Worm (Caenorhabditis elegans) whole organism, late embryonic: ENCODE results near the gene obr-2.

Experiments
- C38D4.7 ChIP-seq: fragments of 200-800 bp; sonication (Bioruptor generic); optimal IDR thresholded peaks from 2 replicates; lab custom pipeline; 2018; ENCODE audit warnings: mild to moderate bottlenecking, missing genetic modification characterization, moderate library complexity, missing compliant biosample characterization
- K02D7.2 ChIP-seq: sonication (generic microtip); optimal IDR thresholded peaks from 2 replicates; lab custom pipeline; 2017; ENCODE audit warnings: mild to moderate bottlenecking, missing genetic modification characterization, missing compliant biosample characterization
- K09A11.1 ChIP-seq: sonication (generic microtip); optimal IDR thresholded peaks from 2 replicates; lab custom pipeline; 2017; ENCODE audit warnings: antibody characterized with exemption, mild to moderate bottlenecking, missing genetic modification characterization, missing compliant biosample characterization; ENCODE audit not compliant: insufficient read depth
- T23F11.4 ChIP-seq: fragments of 200-800 bp; sonication (Bioruptor generic); optimal IDR thresholded peaks from 2 replicates; lab custom pipeline; 2018; ENCODE audit warnings: mild to moderate bottlenecking, missing genetic modification characterization, missing compliant biosample characterization
- ahr-1 ChIP-seq: sonication (generic microtip); optimal IDR thresholded peaks from 2 replicates; lab custom pipeline; 2016; ENCODE audit warnings: missing genetic modification characterization, missing compliant biosample characterization
- ama-1 ChIP-seq: fragments of 150-350 bp; optimal IDR thresholded peaks from 2 replicates; lab custom pipeline; 2014
- ceh-30 ChIP-seq: fragments of 150-350 bp; optimal IDR thresholded peaks from 2 replicates; lab custom pipeline; 2014; ENCODE audit warnings: missing biosample characterization, missing genetic modification characterization
- ceh-31 ChIP-seq: sonication (generic microtip); optimal IDR thresholded peaks from 2 replicates; lab custom pipeline; 2016; ENCODE audit warnings: missing genetic modification characterization, missing compliant biosample characterization
- ceh-45 ChIP-seq: fragments of 200-800 bp; sonication (Bioruptor generic); IDR thresholded peaks from 2 replicates; pipeline ENCODE4 v1.3.6; 2022; ENCODE audit warnings: missing genetic modification reagents, missing genetic modification characterization, missing compliant biosample characterization
- ceh-48 ChIP-seq: sonication (generic microtip); optimal IDR thresholded peaks from 2 replicates; lab custom pipeline; 2016; ENCODE audit warnings: missing genetic modification characterization, inconsistent platforms, missing compliant biosample characterization
- ceh-6 ChIP-seq: fragments of 200-800 bp; sonication (Bioruptor generic); optimal IDR thresholded peaks from 2 replicates; lab custom pipeline; 2018; ENCODE audit warnings: mild to moderate bottlenecking, missing genetic modification characterization, missing compliant biosample characterization
- che-1 ChIP-seq: sonication (generic microtip); optimal IDR thresholded peaks from 2 replicates; lab custom pipeline; 2016; ENCODE audit warnings: mild to moderate bottlenecking, missing genetic modification characterization, missing compliant biosample characterization
- dmd-4 ChIP-seq: sonication (generic microtip); optimal IDR thresholded peaks from 2 replicates; lab custom pipeline; 2016; ENCODE audit warnings: borderline replicate concordance, missing genetic modification characterization, missing compliant biosample characterization
- elt-2 ChIP-seq: sonication (generic microtip); optimal IDR thresholded peaks from 2 replicates; lab custom pipeline; 2016; ENCODE audit warnings: missing genetic modification reagents, missing genetic modification characterization, missing compliant biosample characterization
- elt-4 ChIP-seq: sonication (generic microtip); optimal IDR thresholded peaks from 2 replicates; lab custom pipeline; 2016; ENCODE audit warnings: missing genetic modification characterization, missing compliant biosample characterization
- ets-4 ChIP-seq: sonication (generic microtip); optimal IDR thresholded peaks from 2 replicates; lab custom pipeline; 2016; ENCODE audit warnings: missing genetic modification characterization, missing compliant biosample characterization
- eyg-1 ChIP-seq: sonication (generic microtip); optimal IDR thresholded peaks from 2 replicates; lab custom pipeline; 2016; ENCODE audit warnings: missing genotype, missing genetic modification characterization, missing compliant biosample characterization
- fax-1 ChIP-seq: sonication (generic microtip); optimal IDR thresholded peaks from 2 replicates; lab custom pipeline; 2016; ENCODE audit warnings: missing genotype, missing genetic modification characterization, missing compliant biosample characterization
- hlh-15 ChIP-seq: sonication (generic microtip); optimal IDR thresholded peaks from 2 replicates; lab custom pipeline; 2016; ENCODE audit warnings: missing genetic modification characterization, missing compliant biosample characterization
- hlh-30 ChIP-seq: sonication (generic microtip); optimal IDR thresholded peaks from 2 replicates; lab custom pipeline; 2017; ENCODE audit warnings: antibody characterized with exemption, missing genetic modification characterization, missing compliant biosample characterization; ENCODE audit not compliant: insufficient read depth
- lim-6 ChIP-seq: sonication (generic microtip); optimal IDR thresholded peaks from 2 replicates; lab custom pipeline; 2016; ENCODE audit warnings: missing genetic modification characterization, missing compliant biosample characterization
- lin-11 ChIP-seq: fragments of 200-800 bp; sonication (Bioruptor generic); optimal IDR thresholded peaks from 2 replicates; lab custom pipeline; 2018; ENCODE audit warnings: mild to moderate bottlenecking, missing genetic modification characterization, missing compliant biosample characterization
- mec-3 ChIP-seq: sonication (generic microtip); optimal IDR thresholded peaks from 2 replicates; lab custom pipeline; 2016; ENCODE audit warnings: borderline replicate concordance, missing genetic modification characterization, missing compliant biosample characterization
- nfya-1 ChIP-seq: sonication (generic microtip); optimal IDR thresholded peaks from 2 replicates; lab custom pipeline; 2017; ENCODE audit warnings: missing genetic modification characterization, mild to moderate bottlenecking, missing compliant biosample characterization, antibody characterized with exemption, moderate library complexity
- nhr-11 ChIP-seq: fragments of 150-350 bp; optimal IDR thresholded peaks from 2 replicates; lab custom pipeline; 2014; ENCODE audit warnings: missing biosample characterization, missing genetic modification characterization
- nhr-232 ChIP-seq: sonication (generic microtip); optimal IDR thresholded peaks from 2 replicates; lab custom pipeline; 2016; ENCODE audit warnings: missing genetic modification characterization, missing compliant biosample characterization
- pha-2 ChIP-seq: sonication (generic microtip); optimal IDR thresholded peaks from 2 replicates; lab custom pipeline; 2017; ENCODE audit warnings: mild to moderate bottlenecking, missing genetic modification characterization, missing compliant biosample characterization
- pha-4 ChIP-seq: fragments of 150-350 bp; optimal IDR thresholded peaks from 2 replicates; lab custom pipeline; 2018; ENCODE audit warnings: missing biosample characterization, missing genetic modification reagents, missing genetic modification characterization
- pqm-1 ChIP-seq: sonication (generic microtip); optimal IDR thresholded peaks from 2 replicates; lab custom pipeline; 2016; ENCODE audit warnings: missing genetic modification characterization, missing compliant biosample characterization
- pros-1 ChIP-seq: fragments of 150-350 bp; optimal IDR thresholded peaks from 2 replicates; lab custom pipeline; 2014; ENCODE audit warnings: missing biosample characterization, missing genetic modification reagents, missing genetic modification characterization
- ref-2 ChIP-seq: sonication (generic microtip); optimal IDR thresholded peaks from 2 replicates; lab custom pipeline; 2016; ENCODE audit warnings: missing genetic modification characterization, missing compliant biosample characterization
- rnt-1 ChIP-seq: sonication (generic microtip); optimal IDR thresholded peaks from 2 replicates; lab custom pipeline; 2016; ENCODE audit warnings: missing genetic modification characterization, missing compliant biosample characterization
- tbx-2 ChIP-seq: sonication (generic microtip); optimal IDR thresholded peaks from 2 replicates; lab custom pipeline; 2016; ENCODE audit warnings: missing genetic modification characterization, missing compliant biosample characterization
- ttx-3 ChIP-seq: sonication (generic microtip); optimal IDR thresholded peaks from 2 replicates; lab custom pipeline; 2016; ENCODE audit warnings: missing genetic modification reagents, missing genetic modification characterization, missing compliant biosample characterization
- unc-55 ChIP-seq: sonication (generic microtip); optimal IDR thresholded peaks from 2 replicates; lab custom pipeline; 2017; ENCODE audit warnings: missing biosample characterization, missing genetic modification reagents, missing genetic modification characterization

The obr-2 gene

DNA sequence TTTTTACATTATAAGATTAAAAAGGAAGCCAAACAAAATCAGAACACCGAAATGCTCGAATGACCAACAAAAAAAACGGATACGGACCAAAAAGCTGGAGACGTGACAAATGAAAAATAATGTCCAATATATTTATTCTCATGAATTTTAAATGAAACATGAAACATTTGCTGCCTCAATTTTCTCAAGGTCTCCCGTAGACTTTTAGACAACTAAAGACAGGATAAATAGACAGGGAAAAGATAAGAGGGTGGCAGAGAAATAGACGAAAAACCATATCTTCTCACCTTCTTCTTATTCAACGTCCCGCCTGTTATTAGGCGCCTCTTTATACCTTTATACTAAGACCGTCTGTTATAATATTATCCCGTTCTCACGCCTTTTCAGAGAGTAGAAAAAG is 1.7 kb upstream of the obr-2 start:
- no peak for TF ChIP-seq ceh-6 (GFP tag; lab: Kevin White, UChicago)
- peak; percentile 13 for TF ChIP-seq nfya-1 (tag; lab: Kevin White, UChicago)

DNA sequence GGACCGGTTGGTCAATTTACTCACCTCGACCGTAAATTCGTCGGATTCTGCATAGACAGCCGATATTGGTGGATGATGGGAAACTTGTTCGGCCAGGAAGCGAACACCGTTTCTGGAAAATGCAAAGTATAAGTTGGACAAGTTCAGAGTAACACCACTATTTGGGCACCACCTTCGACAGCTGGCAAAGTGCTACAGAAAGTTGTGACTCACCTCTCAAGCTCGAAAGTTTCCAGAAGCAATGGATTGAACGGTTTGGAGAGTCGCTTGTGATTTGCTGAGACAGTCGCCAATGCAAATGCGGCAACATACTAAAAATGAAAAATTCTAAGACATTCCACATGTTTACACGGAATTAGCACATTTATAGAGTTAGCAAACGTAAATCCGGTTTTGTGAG is 736 bp downstream of the obr-2 start:
- TF ChIP-seq pros-1 (tag; lab: Kevin White, UChicago): no peak
- no peak for TF ChIP-seq dmd-4

DNA sequence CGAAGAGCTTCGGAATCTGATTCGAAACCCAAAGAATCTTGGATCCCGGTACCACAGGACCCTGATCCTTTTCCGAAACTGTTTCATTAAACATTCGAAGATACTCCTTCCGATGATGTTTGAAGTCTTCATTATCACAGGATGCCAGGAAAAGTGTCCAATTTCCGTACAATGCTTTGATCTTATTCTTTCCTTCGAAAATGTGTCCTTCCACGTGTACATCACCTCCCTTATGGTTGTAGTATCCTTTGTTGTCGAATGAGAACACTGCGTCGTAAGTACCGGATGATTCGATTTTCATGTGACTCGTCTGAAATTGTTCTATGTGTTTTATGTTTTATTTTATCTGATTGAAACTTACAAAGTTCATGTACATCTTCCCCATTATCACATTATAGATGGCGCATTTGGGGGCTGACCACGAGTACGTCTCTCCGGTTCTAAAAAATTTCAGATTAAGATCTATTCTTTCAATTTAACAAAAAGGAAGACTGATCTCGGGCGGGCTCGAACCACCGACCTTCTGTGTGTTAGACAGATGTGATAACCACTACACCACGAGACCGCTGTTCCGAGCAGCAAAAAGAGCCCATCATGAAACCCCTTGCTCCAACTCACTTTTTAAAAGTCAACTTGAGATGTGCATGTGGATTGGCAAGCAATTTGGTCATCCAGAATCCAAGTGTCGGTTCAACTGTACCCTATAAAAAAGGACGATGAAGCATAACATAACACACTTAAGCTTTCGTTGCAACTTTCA is 1.3 kb downstream of the obr-2 start:
- TF ChIP-seq ceh-30 (tag; lab: Kevin White, UChicago) (no peak), pqm-1 (no peak), K09A11.1 (tag; lab: Kevin White, UChicago) (no peak), ref-2 (no peak), eyg-1 (tag; lab: Kevin White, UChicago) (no peak), rnt-1 (tag; lab: Kevin White, UChicago) (no peak), ceh-48 (tag; lab: Kevin White, UChicago) (no peak), mec-3 (tag; lab: Kevin White, UChicago) (no peak), ceh-31 (tag; lab: Kevin White, UChicago) (no peak), K02D7.2 (tag; lab: Kevin White, UChicago) (no peak), elt-2 (tag; lab: Kevin White, UChicago) (no peak), ceh-45 (GFP tag; lab: Robert Waterston, UW) (no peak), C38D4.7 (GFP tag; lab: Kevin White, UChicago) (no peak), hlh-30 (tag; lab: Kevin White, UChicago) (no peak), elt-4 (no peak)

DNA sequence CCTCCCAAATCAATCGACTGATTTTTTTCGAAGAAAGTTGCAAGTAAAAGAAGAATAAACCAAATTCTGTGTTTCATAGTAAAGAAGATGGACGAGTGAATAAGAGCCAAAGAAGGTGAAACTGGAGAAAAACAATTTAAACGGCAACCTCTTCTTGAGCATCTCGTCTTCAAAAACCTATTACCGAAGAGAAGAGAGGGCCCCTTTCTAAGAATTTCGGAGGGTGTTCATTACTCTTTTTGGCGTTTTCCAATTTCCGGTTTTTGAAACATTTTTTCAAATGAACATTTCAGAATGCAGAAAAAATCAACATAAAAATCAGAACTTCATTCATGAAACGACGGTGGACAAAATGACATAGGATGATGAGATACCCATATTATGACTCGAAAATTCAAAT is 2.5 kb downstream of the obr-2 start, which contains the start of gene nmr-2:
TSS of gene nmr-2 (minus strand) at position 101 of the 400 bp plus-strand sequence.
- TF ChIP-seq hlh-15: no peak
- TF ChIP-seq pha-2 (tag; lab: Kevin White, UChicago): no peak
- no peak for TF ChIP-seq ttx-3 (tag; lab: Kevin White, UChicago)
- no peak for TF ChIP-seq lim-6
- TF ChIP-seq ceh-48 (tag; lab: Kevin White, UChicago): no peak
- TF ChIP-seq elt-4: no peak
- TF ChIP-seq tbx-2 (tag; lab: Kevin White, UChicago): no peak
- TF ChIP-seq ceh-30 (tag; lab: Kevin White, UChicago): no peak
- no peak for TF ChIP-seq ama-1 (lab: Kevin White, UChicago)
- TF ChIP-seq lin-11 (tag; lab: Kevin White, UChicago): no peak
- no peak for TF ChIP-seq nfya-1 (tag; lab: Kevin White, UChicago)
- no peak for TF ChIP-seq ahr-1 (tag; lab: Kevin White, UChicago)

DNA sequence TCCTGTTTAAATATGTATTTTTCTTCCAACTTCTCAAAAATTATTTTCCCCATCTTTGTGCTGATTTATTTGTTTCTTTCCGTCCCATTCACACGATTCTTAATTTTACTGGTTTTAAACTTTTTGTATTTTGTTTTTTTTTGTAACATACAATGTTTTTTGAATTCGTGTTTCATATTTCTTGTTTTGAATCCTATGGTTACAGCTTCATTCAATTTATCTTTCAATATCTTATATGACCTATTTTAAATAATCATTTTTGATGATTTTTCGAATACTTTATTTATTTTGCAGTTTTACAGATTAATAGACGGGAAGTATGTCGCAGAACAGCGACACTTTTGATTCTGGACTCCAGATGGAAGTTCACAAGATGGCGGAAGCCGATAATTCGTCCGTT is 9.3 kb downstream of the obr-2 start, which contains the start of gene hrde-2:
TSS of gene hrde-2 (plus strand) at position 301 of the 400 bp plus-strand sequence.
- TF ChIP-seq pha-2 (tag; lab: Kevin White, UChicago) (no peak), nhr-11 (tag; lab: Kevin White, UChicago) (no peak), ets-4 (tag; lab: Kevin White, UChicago) (no peak), K02D7.2 (tag; lab: Kevin White, UChicago) (no peak), mec-3 (tag; lab: Kevin White, UChicago) (no peak), pqm-1 (no peak), pha-4 (tag; lab: Kevin White, UChicago) (no peak), ahr-1 (tag; lab: Kevin White, UChicago) (no peak), T23F11.4 (GFP tag; lab: Kevin White, UChicago) (no peak), fax-1 (tag; lab: Kevin White, UChicago) (no peak), eyg-1 (tag; lab: Kevin White, UChicago) (no peak), unc-55 (GFP tag; lab: Kevin White, UChicago) (no peak), che-1 (tag; lab: Kevin White, UChicago) (no peak), nhr-232 (tag; lab: Kevin White, UChicago) (no peak), ceh-6 (GFP tag; lab: Kevin White, UChicago) (no peak), C38D4.7 (GFP tag; lab: Kevin White, UChicago) (no peak), ceh-30 (tag; lab: Kevin White, UChicago) (no peak), ama-1 (lab: Kevin White, UChicago) (no peak)
